Worm (Caenorhabditis elegans): ENCODE measurements around the gene nhr-119.

nhr-119 gene

ce11 chrII:2800550-2801233 lies at the start of gene nhr-119:
Gene nhr-119, minus strand, starts transcription at chrII:2800600.
- TF ChIP-seq lin-32 (GFP tag; optimal IDR thresholded peaks at IDR 0.05) = no peak
- peak; percentile 94 for TF ChIP-seq elt-3 (tag; optimal IDR thresholded peaks at IDR 0.05)
- peak; percentile 79 for TF ChIP-seq unc-62 (GFP tag; optimal IDR thresholded peaks at IDR 0.05)
- TF ChIP-seq nhr-237 (tag; optimal IDR thresholded peaks at IDR 0.05) = peak; percentile 33
- TF ChIP-seq elt-1 (tag; optimal IDR thresholded peaks at IDR 0.05; ENCODE audit: borderline replicate concordance, insufficient read depth) = peak; percentile 95
- no peak for TF ChIP-seq tbx-8 (GFP tag; optimal IDR thresholded peaks at IDR 0.05)
- peak; percentile 6 for TF ChIP-seq unc-120 (tag; optimal IDR thresholded peaks at IDR 0.05; ENCODE audit: poor library complexity, severe bottlenecking)

- TF ChIP-seq ceh-43 (GFP tag; optimal IDR thresholded peaks at IDR 0.05) = no peak
- no peak for TF ChIP-seq flh-1 (GFP tag; optimal IDR thresholded peaks at IDR 0.05)
- TF ChIP-seq ces-1 (GFP tag; optimal IDR thresholded peaks at IDR 0.05) = no peak
- no peak for TF ChIP-seq nhr-28 (tag; optimal IDR thresholded peaks at IDR 0.05)
- no peak for TF ChIP-seq unc-62 (GFP tag; optimal IDR thresholded peaks at IDR 0.05)
- no peak for TF ChIP-seq sptf-1 (tag; optimal IDR thresholded peaks at IDR 0.05)
- no peak for TF ChIP-seq ceh-39 (tag; optimal IDR thresholded peaks at IDR 0.05)
- TF ChIP-seq sem-2 (GFP tag; optimal IDR thresholded peaks at IDR 0.05) = no peak
- no peak for TF ChIP-seq M03D4.4 (tag; optimal IDR thresholded peaks at IDR 0.05)
- no peak for TF ChIP-seq cnd-1 (tag; optimal IDR thresholded peaks at IDR 0.05)
- no peak for TF ChIP-seq lsy-2 (tag; optimal IDR thresholded peaks at IDR 0.05)
- no peak for TF ChIP-seq nhr-237 (tag; optimal IDR thresholded peaks at IDR 0.05)
- TF ChIP-seq drap-1 (GFP tag; optimal IDR thresholded peaks at IDR 0.05) = no peak
- no peak for TF ChIP-seq mls-2 (tag; optimal IDR thresholded peaks at IDR 0.05)
- no peak for TF ChIP-seq pha-4 (tag; optimal IDR thresholded peaks at IDR 0.05)
Observed at ce11 chrII:2846552-2846951, 46.2 kb upstream of the nhr-119 start.

ce11 chrII:2845674-2846073 lies 45.3 kb upstream of the nhr-119 start:
- TF ChIP-seq nhr-28 (tag; optimal IDR thresholded peaks at IDR 0.05) = no peak
- no peak for TF ChIP-seq lin-32 (GFP tag; optimal IDR thresholded peaks at IDR 0.05)
- no peak for TF ChIP-seq nhr-76 (tag; optimal IDR thresholded peaks at IDR 0.05)
- TF ChIP-seq pha-4 (tag; optimal IDR thresholded peaks at IDR 0.05) = no peak
- no peak for TF ChIP-seq unc-39 (tag; optimal IDR thresholded peaks at IDR 0.05)
- TF ChIP-seq nhr-237 (tag; optimal IDR thresholded peaks at IDR 0.05) = no peak
- TF ChIP-seq mep-1 (tag; optimal IDR thresholded peaks at IDR 0.05) = no peak
- TF ChIP-seq drap-1 (GFP tag; optimal IDR thresholded peaks at IDR 0.05) = no peak
- TF ChIP-seq zip-8 (tag; optimal IDR thresholded peaks at IDR 0.05) = no peak
- no peak for TF ChIP-seq bed-3 (GFP tag; optimal IDR thresholded peaks at IDR 0.05)
- TF ChIP-seq lsy-2 (tag; optimal IDR thresholded peaks at IDR 0.05) = no peak
- no peak for TF ChIP-seq sptf-1 (tag; optimal IDR thresholded peaks at IDR 0.05)
- no peak for TF ChIP-seq sem-2 (GFP tag; optimal IDR thresholded peaks at IDR 0.05)
- no peak for TF ChIP-seq nhr-12 (tag; optimal IDR thresholded peaks at IDR 0.05)
- no peak for TF ChIP-seq unc-120 (tag; optimal IDR thresholded peaks at IDR 0.05; ENCODE audit: poor library complexity, severe bottlenecking)
- TF ChIP-seq M03D4.4 (tag; optimal IDR thresholded peaks at IDR 0.05) = no peak
- TF ChIP-seq flh-1 (GFP tag; optimal IDR thresholded peaks at IDR 0.05) = no peak
- TF ChIP-seq ces-1 (GFP tag; optimal IDR thresholded peaks at IDR 0.05) = no peak
- TF ChIP-seq unc-62 (GFP tag; optimal IDR thresholded peaks at IDR 0.05) = no peak
- no peak for TF ChIP-seq mab-5 (tag; optimal IDR thresholded peaks at IDR 0.05)

- TF ChIP-seq M03D4.4 (tag; optimal IDR thresholded peaks at IDR 0.05) (no peak), nhr-237 (tag; optimal IDR thresholded peaks at IDR 0.05) (no peak), unc-120 (tag; optimal IDR thresholded peaks at IDR 0.05; ENCODE audit: poor library complexity, severe bottlenecking) (no peak), unc-39 (tag; optimal IDR thresholded peaks at IDR 0.05) (no peak), sem-2 (GFP tag; optimal IDR thresholded peaks at IDR 0.05) (no peak), mep-1 (tag; optimal IDR thresholded peaks at IDR 0.05) (no peak), zip-8 (tag; optimal IDR thresholded peaks at IDR 0.05) (no peak), nhr-12 (tag; optimal IDR thresholded peaks at IDR 0.05) (no peak), nhr-28 (tag; optimal IDR thresholded peaks at IDR 0.05) (no peak), nhr-76 (tag; optimal IDR thresholded peaks at IDR 0.05) (no peak), lsy-2 (tag; optimal IDR thresholded peaks at IDR 0.05) (no peak), blmp-1 (tag; optimal IDR thresholded peaks at IDR 0.05) (no peak), ceh-83 (GFP tag; optimal IDR thresholded peaks at IDR 0.05) (no peak)
Observed at ce11 chrII:2843088-2843487, 42.7 kb upstream of the nhr-119 start, which contains the start of gene Y110A2AL.7. Gene Y110A2AL.7, minus strand, starts transcription at chrII:2843188.

- TF ChIP-seq hlh-1 (tag; optimal IDR thresholded peaks at IDR 0.05) (no peak), nhr-76 (tag; optimal IDR thresholded peaks at IDR 0.05) (no peak), unc-120 (tag; optimal IDR thresholded peaks at IDR 0.05; ENCODE audit: poor library complexity, severe bottlenecking) (no peak), sptf-1 (tag; optimal IDR thresholded peaks at IDR 0.05) (no peak), nhr-2 (tag; optimal IDR thresholded peaks at IDR 0.05) (no peak), mls-2 (tag; optimal IDR thresholded peaks at IDR 0.05) (no peak), elt-3 (tag; optimal IDR thresholded peaks at IDR 0.05) (no peak)
Observed at ce11 chrII:2841529-2841928, 41.1 kb upstream of the nhr-119 start, which contains the start of gene Y110A2AL.6. Gene Y110A2AL.6, minus strand, starts transcription at chrII:2841629.

Data from whole organism, mixed stage, embryonic.